Worm (Caenorhabditis elegans) whole organism, midembryonic: ENCODE data around the gene gpcp-2.

ENCODE experiments used
- T22C8.4 ChIP-seq: fragments of 200-800 bp; sonication (Bioruptor generic); IDR thresholded peaks from 2 replicates; pipeline ENCODE4 v1.3.6; 2022; ENCODE audit warnings: missing genetic modification characterization, missing compliant biosample characterization
- cog-1 ChIP-seq: sonication (generic microtip); optimal IDR thresholded peaks from 2 replicates; lab custom pipeline; 2016; ENCODE audit warnings: missing genetic modification characterization, missing compliant biosample characterization
- flt-1 ChIP-seq: fragments of 200-800 bp; sonication (Bioruptor generic); IDR thresholded peaks from 2 replicates; pipeline ENCODE4 v1.3.6; 2022; ENCODE audit warnings: missing genetic modification characterization, missing compliant biosample characterization
- klf-2 ChIP-seq: fragments of 200-800 bp; sonication (Bioruptor generic); conservative IDR thresholded peaks from 2 replicates; pipeline ENCODE4 v1.3.6; 2022; ENCODE audit warnings: missing genetic modification reagents, missing genetic modification characterization, missing compliant biosample characterization
- med-1 ChIP-seq: sonication (generic microtip); optimal IDR thresholded peaks from 2 replicates; lab custom pipeline; 2017; ENCODE audit warnings: missing genetic modification characterization, mild to moderate bottlenecking, missing compliant biosample characterization, antibody characterized with exemption, missing genetic modification reagents; ENCODE audit not compliant: insufficient read depth
- ref-1 ChIP-seq: fragments of 200-800 bp; sonication (Bioruptor generic); conservative IDR thresholded peaks from 2 replicates; pipeline ENCODE4 v1.3.6; 2022; ENCODE audit warnings: missing genetic modification reagents, missing genetic modification characterization, missing compliant biosample characterization
- tab-1 ChIP-seq: fragments of 200-800 bp; sonication (Bioruptor generic); IDR thresholded peaks from 2 replicates; pipeline ENCODE4 v1.3.6; 2022; ENCODE audit warnings: missing genetic modification characterization, missing compliant biosample characterization
- ztf-23 ChIP-seq: fragments of 200-800 bp; sonication (Bioruptor generic); IDR thresholded peaks from 2 replicates; pipeline ENCODE4 v1.3.6; 2022; ENCODE audit warnings: missing genetic modification reagents, missing genetic modification characterization, missing compliant biosample characterization
- ztf-29 ChIP-seq: fragments of 200-800 bp; sonication (Bioruptor generic); IDR thresholded peaks from 2 replicates; pipeline ENCODE4 v1.3.6; 2022; ENCODE audit warnings: missing genetic modification reagents, missing genetic modification characterization, missing compliant biosample characterization

ce11 chrII:8074058-8074457 lies 884 bp upstream of the gpcp-2 start:
- TF ChIP-seq klf-2 (GFP tag; lab: Robert Waterston, UW) = no peak
- no peak for TF ChIP-seq ref-1 (GFP tag; lab: Robert Waterston, UW)
- TF ChIP-seq cog-1 (tag; lab: Kevin White, UChicago) = no peak
- no peak for TF ChIP-seq T22C8.4
- no peak for TF ChIP-seq ztf-23
- no peak for TF ChIP-seq tab-1 (GFP tag; lab: Robert Waterston, UW)
- TF ChIP-seq flt-1 (GFP tag; lab: Robert Waterston, UW) = no peak
- TF ChIP-seq med-1 (GFP tag; lab: Kevin White, UChicago) = no peak
- TF ChIP-seq ztf-29 (GFP tag; lab: Robert Waterston, UW) = no peak
